Worm (Caenorhabditis elegans): ENCODE results near the gene T27D12.6.
A peak's percentile ranks its signal among the peaks of the same experiment; 100 is the strongest.

T27D12.6 gene

ce11 chrII:11816475-11816874 is 18.8 kb upstream of the T27D12.6 start, which contains the start of gene pap-3:
Gene pap-3 (minus strand): TSS chrII:11816575.
- TF ChIP-seq ztf-28 (GFP tag; IDR thresholded peaks at IDR 0.05), result no peak
- no peak for TF ChIP-seq F37B4.10 (GFP tag; IDR thresholded peaks at IDR 0.05)
- no peak for TF ChIP-seq bed-2 (GFP tag; IDR thresholded peaks at IDR 0.05)
- no peak for TF ChIP-seq dox-1 (GFP tag; IDR thresholded peaks at IDR 0.05)
- no peak for TF ChIP-seq athp-1 (tag; optimal IDR thresholded peaks at IDR 0.05)
- no peak for TF ChIP-seq F57A8.1 (GFP tag; optimal IDR thresholded peaks at IDR 0.05)

ce11 chrII:11819824-11820223 is 15.5 kb upstream of the T27D12.6 start, which contains the start of gene Y6D1A.2:
Gene Y6D1A.2 (minus strand): TSS chrII:11819924.
- TF ChIP-seq efl-1 (GFP tag; optimal IDR thresholded peaks at IDR 0.05), result no peak
- TF ChIP-seq let-607 (tag; optimal IDR thresholded peaks at IDR 0.05), result no peak
- TF ChIP-seq Y53F4B.3 (GFP tag; IDR thresholded peaks at IDR 0.05), result no peak
- no peak for TF ChIP-seq ztf-25 (GFP tag; IDR thresholded peaks at IDR 0.05)
- TF ChIP-seq tbp1 (GFP tag; optimal IDR thresholded peaks at IDR 0.05), result no peak
- no peak for TF ChIP-seq ccch-3 (GFP tag; optimal IDR thresholded peaks at IDR 0.05)
- TF ChIP-seq nhr-120 (GFP tag; IDR thresholded peaks at IDR 0.05), result no peak
- TF ChIP-seq ceh-79 (tag; optimal IDR thresholded peaks at IDR 0.05), result no peak
- TF ChIP-seq snpc-1.1 (tag; optimal IDR thresholded peaks at IDR 0.05; ENCODE audit: insufficient read depth), result no peak
- TF ChIP-seq ceh-91 (GFP tag; IDR thresholded peaks at IDR 0.05), result no peak
- no peak for TF ChIP-seq ZK185.1 (tag; optimal IDR thresholded peaks at IDR 0.05; ENCODE audit: poor library complexity, severe bottlenecking)
- TF ChIP-seq ztf-6 (GFP tag; IDR thresholded peaks at IDR 0.05), result no peak
- TF ChIP-seq ztf-28 (GFP tag; IDR thresholded peaks at IDR 0.05), result no peak
- no peak for TF ChIP-seq tbx-9 (tag; optimal IDR thresholded peaks at IDR 0.05; ENCODE audit: borderline replicate concordance)
- TF ChIP-seq hmg-1.2 (GFP tag; IDR thresholded peaks at IDR 0.05), result no peak
- no peak for TF ChIP-seq lsy-27 (tag; optimal IDR thresholded peaks at IDR 0.05; ENCODE audit: borderline replicate concordance, insufficient read depth)
- TF ChIP-seq madf-6 (GFP tag; IDR thresholded peaks at IDR 0.05), result no peak
- TF ChIP-seq madf-8 (GFP tag; conservative IDR thresholded peaks at IDR 0.05), result no peak
- no peak for TF ChIP-seq Y79H2A.3 (GFP tag; conservative IDR thresholded peaks at IDR 0.05)

- TF ChIP-seq F22D6.2 (tag; optimal IDR thresholded peaks at IDR 0.05) (no peak), lsy-27 (tag; optimal IDR thresholded peaks at IDR 0.05; ENCODE audit: borderline replicate concordance, insufficient read depth) (no peak), efl-1 (GFP tag; optimal IDR thresholded peaks at IDR 0.05) (peak; percentile 90), attf-6 (GFP tag; IDR thresholded peaks at IDR 0.05) (no peak), xnd-1 (tag; optimal IDR thresholded peaks at IDR 0.05) (peak; percentile 59), B0261.1 (tag; optimal IDR thresholded peaks at IDR 0.05) (no peak), tbp1 (GFP tag; optimal IDR thresholded peaks at IDR 0.05) (no peak), mes-4 (tag; optimal IDR thresholded peaks at IDR 0.05) (no peak), egl-18 (GFP tag; IDR thresholded peaks at IDR 0.05) (no peak), madf-3 (GFP tag; IDR thresholded peaks at IDR 0.05) (peak; percentile 59; the same call in 1 of the 2 replicates), let-526 (GFP tag; IDR thresholded peaks at IDR 0.05) (no peak), ekl-4 (GFP tag; IDR thresholded peaks at IDR 0.05) (0 out of 2 replicates have a peak, but pooled peaks have one; percentile 33), ceh-27 (GFP tag; optimal IDR thresholded peaks at IDR 0.05) (no peak), madf-8 (GFP tag; conservative IDR thresholded peaks at IDR 0.05) (peak; percentile 80), F33H1.4 (GFP tag; IDR thresholded peaks at IDR 0.05) (peak; percentile 59; the same call in 1 of the 2 replicates), nfyb-1 (GFP tag; IDR thresholded peaks at IDR 0.05) (no peak), snpc-1.1 (tag; optimal IDR thresholded peaks at IDR 0.05; ENCODE audit: insufficient read depth) (no peak), aptf-2 (GFP tag; conservative IDR thresholded peaks at IDR 0.05) (no peak), nhr-80 (tag; optimal IDR thresholded peaks at IDR 0.05) (no peak), mel-28 (tag; optimal IDR thresholded peaks at IDR 0.05; ENCODE audit: borderline replicate concordance) (no peak), dox-1 (GFP tag; IDR thresholded peaks at IDR 0.05) (peak; percentile 17; the same call in 1 of the 2 replicates), hmg-1.2 (GFP tag; IDR thresholded peaks at IDR 0.05) (peak; percentile 28; the same call in 1 of the 2 replicates), somi-1 (GFP tag; optimal IDR thresholded peaks at IDR 0.05) (no peak), die-1 (tag; optimal IDR thresholded peaks at IDR 0.05) (no peak), dpl-1 (GFP tag; optimal IDR thresholded peaks at IDR 0.05) (peak; percentile 43), ceh-91 (GFP tag; IDR thresholded peaks at IDR 0.05) (peak; percentile 68), F52B5.7 (tag; optimal IDR thresholded peaks at IDR 0.05) (no peak)
These were observed 11.6 kb upstream of the T27D12.6 start, which contains the start of gene Y6D1A.1 for ce11 chrII:11823566-11824308. Gene Y6D1A.1 (minus strand): TSS chrII:11823616.
